Worm (Caenorhabditis elegans): ENCODE results near the gene twnk-1.

DNA sequence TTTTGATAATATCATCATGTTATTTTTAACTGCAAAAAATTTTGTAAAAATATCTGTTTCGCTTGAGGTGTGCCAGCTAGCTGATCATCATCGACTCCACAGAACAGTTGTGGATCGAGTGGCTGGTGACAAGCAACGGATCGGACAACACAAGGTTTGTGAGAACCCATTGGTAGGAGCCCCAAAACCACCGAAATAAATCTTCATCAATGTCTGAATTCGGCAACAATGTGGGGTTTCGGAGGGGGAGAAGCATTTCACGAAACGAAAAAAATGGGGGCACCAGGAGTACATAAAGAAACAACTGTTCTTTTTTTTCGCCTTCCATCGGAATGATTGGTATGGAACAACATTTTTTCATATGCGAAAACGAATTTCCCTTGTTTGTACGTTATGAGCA is 24.3 kb downstream of the twnk-1 start:
- TF ChIP-seq ama-1 (optimal IDR thresholded peaks at IDR 0.05): no peak
- TF ChIP-seq flt-1 (GFP tag; IDR thresholded peaks at IDR 0.05): no peak
- no peak for TF ChIP-seq hnd-1 (tag; optimal IDR thresholded peaks at IDR 0.05)
- TF ChIP-seq hmbx-1 (tag; optimal IDR thresholded peaks at IDR 0.05): no peak
- TF ChIP-seq pes-1 (GFP tag; IDR thresholded peaks at IDR 0.05): no peak
- no peak for TF ChIP-seq F13C5.2 (tag; optimal IDR thresholded peaks at IDR 0.05)

Data from whole organism, early embryonic.